Fruit fly (Drosophila melanogaster) S2 (cell line): ENCODE results near the gene Fatp1.

Source experiments
- CG8478 ChIP-seq: fragments of >200 bp; optimal IDR thresholded peaks from 2 replicates; lab custom pipeline; 2018
- CTCF ChIP-seq, 2 experiments: fragments of >200 bp; optimal IDR thresholded peaks; 2 replicates each; lab custom pipeline; 2018

DNA sequence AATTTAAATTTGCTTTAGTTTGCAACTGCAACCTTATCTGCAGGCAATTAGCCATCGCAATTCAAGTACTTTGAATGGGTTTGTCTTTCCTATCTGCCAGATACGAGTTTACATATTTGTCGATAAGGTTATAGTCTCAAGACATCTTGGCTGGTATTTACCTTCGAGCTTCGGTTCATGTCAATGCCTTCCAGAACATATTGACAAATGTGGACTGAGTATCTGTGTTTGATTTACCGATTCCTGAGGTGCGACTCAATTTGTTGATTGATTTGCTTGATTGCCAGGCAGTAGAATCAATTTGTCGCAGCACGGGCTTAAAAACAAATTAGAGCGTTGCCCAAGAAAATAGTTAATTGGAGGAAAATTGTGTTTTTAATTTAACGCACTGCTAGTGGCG is 35.8 kb upstream of the Fatp1 start:
- TF ChIP-seq CG8478: no peak
- TF ChIP-seq CTCF (optimal IDR thresholded peaks at IDR 0.05; lab: Kevin White, UChicago): no peak
